Worm (Caenorhabditis elegans) whole organism, young adult: ENCODE measurements around the gene C14E2.6.

Source experiments
- B0261.1 ChIP-seq: sonication (generic microtip); optimal IDR thresholded peaks from 2 replicates; lab custom pipeline; 2016; ENCODE audit warnings: mild to moderate bottlenecking, missing genetic modification characterization, moderate library complexity, missing compliant biosample characterization
- B0336.3 ChIP-seq: fragments of 200-800 bp; sonication (Bioruptor generic); IDR thresholded peaks from 2 replicates; pipeline ENCODE4 v1.3.6; 2022; ENCODE audit warnings: missing genetic modification characterization, missing compliant biosample characterization
- F37B4.10 ChIP-seq: fragments of 200-800 bp; sonication (Bioruptor generic); IDR thresholded peaks from 2 replicates; pipeline ENCODE4 v1.3.6; 2022; ENCODE audit warnings: missing genetic modification characterization, missing compliant biosample characterization
- T07F8.4 ChIP-seq: sonication (generic microtip); optimal IDR thresholded peaks from 2 replicates; lab custom pipeline; 2016; ENCODE audit warnings: mild to moderate bottlenecking, missing genetic modification characterization, moderate library complexity, missing compliant biosample characterization
- T26A5.8 ChIP-seq: sonication (generic microtip); optimal IDR thresholded peaks from 2 replicates; lab custom pipeline; 2016; ENCODE audit warnings: missing genetic modification characterization, missing compliant biosample characterization
- ZK185.1 ChIP-seq: sonication (generic microtip); optimal IDR thresholded peaks from 2 replicates; lab custom pipeline; 2016; ENCODE audit warnings: mild to moderate bottlenecking, missing genetic modification characterization, missing compliant biosample characterization; ENCODE audit not compliant: poor library complexity, severe bottlenecking
- atf-7 ChIP-seq: sonication (generic microtip); optimal IDR thresholded peaks from 2 replicates; lab custom pipeline; 2017; ENCODE audit warnings: mild to moderate bottlenecking, missing genetic modification characterization, missing compliant biosample characterization
- attf-3 ChIP-seq: fragments of 200-800 bp; sonication (Bioruptor generic); conservative IDR thresholded peaks from 2 replicates; pipeline ENCODE4 v1.3.6; 2022; ENCODE audit warnings: missing genetic modification reagents, missing genetic modification characterization, missing compliant biosample characterization
- attf-5 ChIP-seq: fragments of 200-800 bp; sonication (Bioruptor generic); optimal IDR thresholded peaks from 2 replicates; lab custom pipeline; 2018; ENCODE audit warnings: mild to moderate bottlenecking, missing genetic modification characterization, missing compliant biosample characterization
- cebp-1 ChIP-seq, 2 experiments: fragments of 200-800 bp in 1 of 2; sonication (Bioruptor generic) in 1 of 2; sonication (generic microtip) in 1 of 2; IDR thresholded peaks in 1 of 2; optimal IDR thresholded peaks in 1 of 2; 2 replicates each; pipeline versions ENCODE4 v1.3.6 to Lab custom; 2017 to 2022; ENCODE audit warnings: missing compliant biosample characterization in 2 of 2, missing genetic modification characterization in 2 of 2, mild to moderate bottlenecking in 1 of 2, missing genetic modification reagents in 1 of 2, moderate library complexity in 1 of 2
- ceh-100 ChIP-seq: fragments of 200-800 bp; sonication (Bioruptor generic); IDR thresholded peaks from 2 replicates; pipeline ENCODE4 v1.3.6; 2022; ENCODE audit warnings: missing genetic modification reagents, missing genetic modification characterization, missing compliant biosample characterization
- ceh-27 ChIP-seq: fragments of 200-800 bp; sonication (Bioruptor generic); optimal IDR thresholded peaks from 2 replicates; lab custom pipeline; 2018; ENCODE audit warnings: mild to moderate bottlenecking, missing genetic modification characterization, moderate library complexity, missing compliant biosample characterization
- ceh-58 ChIP-seq: fragments of 200-800 bp; sonication (Bioruptor generic); IDR thresholded peaks from 2 replicates; pipeline ENCODE4 v1.3.6; 2022; ENCODE audit warnings: missing genetic modification characterization, missing compliant biosample characterization
- die-1 ChIP-seq: sonication (generic microtip); optimal IDR thresholded peaks from 2 replicates; lab custom pipeline; 2016; ENCODE audit warnings: missing genotype, mild to moderate bottlenecking, missing genetic modification characterization, missing compliant biosample characterization
- dox-1 ChIP-seq: fragments of 200-800 bp; sonication (Bioruptor generic); IDR thresholded peaks from 2 replicates; pipeline ENCODE4 v1.3.6; 2022; ENCODE audit warnings: missing genetic modification reagents, missing genetic modification characterization, missing compliant biosample characterization
- dpl-1 ChIP-seq: fragments of 150-350 bp; optimal IDR thresholded peaks from 2 replicates; lab custom pipeline; 2014; ENCODE audit warnings: missing biosample characterization, missing genetic modification reagents, missing genetic modification characterization
- efl-1 ChIP-seq: fragments of 150-350 bp; optimal IDR thresholded peaks from 2 replicates; lab custom pipeline; 2014; ENCODE audit warnings: missing biosample characterization, missing genetic modification reagents, missing genetic modification characterization
- egrh-3 ChIP-seq: fragments of 200-800 bp; sonication (Bioruptor generic); IDR thresholded peaks from 2 replicates; pipeline ENCODE4 v1.3.6; 2022; ENCODE audit warnings: missing genetic modification reagents, missing genetic modification characterization, missing compliant biosample characterization
- gei-17 ChIP-seq: fragments of 200-800 bp; sonication (Bioruptor generic); optimal IDR thresholded peaks from 2 replicates; lab custom pipeline; 2018; ENCODE audit warnings: mild to moderate bottlenecking, missing genetic modification characterization, missing compliant biosample characterization
- hmg-1.2 ChIP-seq: fragments of 200-800 bp; sonication (Bioruptor generic); IDR thresholded peaks from 2 replicates; pipeline ENCODE4 v1.3.6; 2022; ENCODE audit warnings: missing genetic modification reagents, missing genetic modification characterization, missing compliant biosample characterization
- hmg-20 ChIP-seq: fragments of 200-800 bp; sonication (Bioruptor generic); IDR thresholded peaks from 2 replicates; pipeline ENCODE4 v1.3.6; 2022; ENCODE audit warnings: missing genetic modification reagents, missing genetic modification characterization, missing compliant biosample characterization
- hsf-1 ChIP-seq: fragments of 200-800 bp; sonication (Bioruptor generic); IDR thresholded peaks from 2 replicates; pipeline ENCODE4 v1.3.6; 2022; ENCODE audit warnings: missing genetic modification reagents, missing genetic modification characterization, missing compliant biosample characterization
- let-526 ChIP-seq: fragments of 200-800 bp; sonication (Bioruptor generic); IDR thresholded peaks from 2 replicates; pipeline ENCODE4 v1.3.6; 2022; ENCODE audit warnings: missing genetic modification reagents, missing genetic modification characterization, missing compliant biosample characterization
- lin-26 ChIP-seq: fragments of 200-800 bp; sonication (Bioruptor generic); IDR thresholded peaks from 2 replicates; pipeline ENCODE4 v1.3.6; 2022; ENCODE audit warnings: missing genetic modification reagents, missing genetic modification characterization, missing compliant biosample characterization
- lin-35 ChIP-seq, 3 experiments: fragments of 150-350 bp in 2 of 3; sonication (generic microtip) in 1 of 3; optimal IDR thresholded peaks; 2 replicates each; lab custom pipeline; 2014 to 2018; ENCODE audit warnings: missing biosample characterization in 3 of 3, missing genetic modification characterization in 3 of 3, missing genetic modification reagents in 3 of 3
- lin-40 ChIP-seq: sonication (generic microtip); optimal IDR thresholded peaks from 2 replicates; lab custom pipeline; 2016; ENCODE audit warnings: missing genetic modification characterization, mild to moderate bottlenecking, missing compliant biosample characterization, missing genotype, missing genetic modification reagents
- lin-54 ChIP-seq: fragments of 200-800 bp; sonication (Bioruptor generic); optimal IDR thresholded peaks from 2 replicates; lab custom pipeline; 2018; ENCODE audit warnings: mild to moderate bottlenecking, missing genetic modification characterization, missing compliant biosample characterization
- madf-3 ChIP-seq: fragments of 200-800 bp; sonication (Bioruptor generic); IDR thresholded peaks from 2 replicates; pipeline ENCODE4 v1.3.6; 2022; ENCODE audit warnings: missing genetic modification reagents, missing genetic modification characterization, missing compliant biosample characterization
- madf-6 ChIP-seq: fragments of 200-800 bp; sonication (Bioruptor generic); IDR thresholded peaks from 2 replicates; pipeline ENCODE4 v1.3.6; 2022; ENCODE audit warnings: missing genetic modification reagents, missing genetic modification characterization, missing compliant biosample characterization
- mcd-1 ChIP-seq: fragments of 200-800 bp; sonication (Bioruptor generic); IDR thresholded peaks from 2 replicates; pipeline ENCODE4 v1.3.6; 2022; ENCODE audit warnings: missing genetic modification reagents, missing genetic modification characterization, missing compliant biosample characterization
- mel-28 ChIP-seq: sonication (generic microtip); optimal IDR thresholded peaks from 2 replicates; lab custom pipeline; 2016; ENCODE audit warnings: borderline replicate concordance, mild to moderate bottlenecking, missing genetic modification characterization, missing compliant biosample characterization
- nhr-120 ChIP-seq: fragments of 200-800 bp; sonication (Bioruptor generic); IDR thresholded peaks from 2 replicates; pipeline ENCODE4 v1.3.6; 2022; ENCODE audit warnings: missing genetic modification characterization, missing compliant biosample characterization
- pha-4 ChIP-seq: fragments of 150-350 bp; sonication (generic microtip); optimal IDR thresholded peaks from 2 replicates; lab custom pipeline; 2014; ENCODE audit warnings: missing biosample characterization, missing genetic modification reagents, missing genetic modification characterization
- tbx-9 ChIP-seq: sonication (generic microtip); optimal IDR thresholded peaks from 2 replicates; lab custom pipeline; 2016; ENCODE audit warnings: borderline replicate concordance, missing genetic modification characterization, inconsistent platforms, missing compliant biosample characterization
- xnd-1 ChIP-seq: sonication (generic microtip); optimal IDR thresholded peaks from 2 replicates; lab custom pipeline; 2016; ENCODE audit warnings: missing genotype, missing genetic modification reagents, missing genetic modification characterization, missing compliant biosample characterization
- zfh-2 ChIP-seq: fragments of 200-800 bp; sonication (Bioruptor generic); conservative IDR thresholded peaks from 2 replicates; pipeline ENCODE4 v1.3.6; 2022; ENCODE audit warnings: missing genetic modification reagents, missing genetic modification characterization, missing compliant biosample characterization
- zim-3 ChIP-seq: sonication (generic microtip); optimal IDR thresholded peaks from 2 replicates; lab custom pipeline; 2017; ENCODE audit warnings: mild to moderate bottlenecking, missing genetic modification characterization, moderate library complexity, missing compliant biosample characterization
- ztf-18 ChIP-seq: sonication (generic microtip); optimal IDR thresholded peaks from 2 replicates; lab custom pipeline; 2016; ENCODE audit warnings: missing genotype, mild to moderate bottlenecking, missing genetic modification characterization, missing compliant biosample characterization
- ztf-22 ChIP-seq: fragments of 200-800 bp; sonication (Bioruptor generic); optimal IDR thresholded peaks from 2 replicates; lab custom pipeline; 2018; ENCODE audit warnings: mild to moderate bottlenecking, missing genetic modification characterization, moderate library complexity, missing compliant biosample characterization
- ztf-6 ChIP-seq: fragments of 200-800 bp; sonication (Bioruptor generic); IDR thresholded peaks from 2 replicates; pipeline ENCODE4 v1.3.6; 2022; ENCODE audit warnings: missing genetic modification reagents, missing genetic modification characterization, missing compliant biosample characterization

C14E2.6 gene

ce11 chrX:1856160-1856559 lies 26.3 kb upstream of the C14E2.6 start, which contains the start of gene ceh-39:
Gene ceh-39 (minus strand): TSS chrX:1856172.
- no peak for TF ChIP-seq hsf-1
- no peak for TF ChIP-seq mel-28 (tag; lab: Kevin White, UChicago)
- no peak for TF ChIP-seq tbx-9
- peak; percentile 37 for TF ChIP-seq attf-5
- TF ChIP-seq madf-6 (GFP tag; lab: Robert Waterston, UW) = peak; percentile 59
- no peak for TF ChIP-seq nhr-120 (GFP tag; lab: Robert Waterston, UW)
- TF ChIP-seq hmg-1.2 (GFP tag; lab: Robert Waterston, UW) = peak; percentile 87
- TF ChIP-seq T07F8.4 = no peak
- TF ChIP-seq hmg-20 (GFP tag; lab: Robert Waterston, UW) = 0 out of 2 replicates have a peak, but pooled peaks have one; percentile 17
- no peak for TF ChIP-seq zim-3 (tag; lab: Kevin White, UChicago)
- 0 out of 2 replicates have a peak, but pooled peaks have one; percentile 7 for TF ChIP-seq let-526 (GFP tag; lab: Robert Waterston, UW)
- no peak for TF ChIP-seq T26A5.8 (tag; lab: Kevin White, UChicago)
- peak; percentile 14 for TF ChIP-seq ztf-18
- peak; percentile 23 for TF ChIP-seq lin-54 (GFP tag; lab: Kevin White, UChicago)
- TF ChIP-seq madf-3 (GFP tag; lab: Robert Waterston, UW) = 0 out of 2 replicates have a peak, but pooled peaks have one; percentile 63
- TF ChIP-seq mcd-1 (GFP tag; lab: Robert Waterston, UW) = peak; percentile 88
- peak; percentile 41 for TF ChIP-seq dpl-1 (GFP tag; lab: Kevin White, UChicago)
- TF ChIP-seq ztf-6 (GFP tag; lab: Robert Waterston, UW) = no peak
- peak; percentile 61; the same call in 1 of the 2 replicates for TF ChIP-seq lin-26 (GFP tag; lab: Robert Waterston, UW)
- no peak for TF ChIP-seq F37B4.10 (GFP tag; lab: Robert Waterston, UW)
- no peak for TF ChIP-seq B0261.1 (tag; lab: Kevin White, UChicago)
- no peak for TF ChIP-seq gei-17 (GFP tag; lab: Kevin White, UChicago)
- TF ChIP-seq zfh-2 (GFP tag; lab: Robert Waterston, UW) = peak; percentile 95
- TF ChIP-seq B0336.3 (GFP tag; lab: Robert Waterston, UW) = no peak
- TF ChIP-seq atf-7 (tag; lab: Kevin White, UChicago) = no peak
- no peak for TF ChIP-seq ZK185.1
- no peak for TF ChIP-seq ceh-100
- TF ChIP-seq efl-1 = peak; percentile 50
- TF ChIP-seq lin-40 (tag; lab: Kevin White, UChicago) = no peak
- peak; percentile 67; the same call in 1 of the 2 replicates for TF ChIP-seq dox-1
- TF ChIP-seq xnd-1 (tag; lab: Kevin White, UChicago) = no peak
- no peak for TF ChIP-seq ceh-58 (GFP tag; lab: Robert Waterston, UW)
- TF ChIP-seq ceh-27 (GFP tag; lab: Kevin White, UChicago) = peak; percentile 26
- 0 out of 2 replicates have a peak, but pooled peaks have one; percentile 14 for TF ChIP-seq attf-3
- no peak for TF ChIP-seq ztf-22 (GFP tag; lab: Kevin White, UChicago)
- no peak for TF ChIP-seq cebp-1 (GFP tag; IDR thresholded peaks at IDR 0.05; lab: Robert Waterston, UW)
- peak; percentile 49 for TF ChIP-seq cebp-1 (tag; optimal IDR thresholded peaks at IDR 0.05; lab: Kevin White, UChicago)
- TF ChIP-seq die-1 = no peak
- no peak for TF ChIP-seq pha-4
- TF ChIP-seq lin-35 (GFP tag; optimal IDR thresholded peaks at IDR 0.05; lab: Kevin White, UChicago) = peak in 1 of 3 experiments; percentile 57
- peak; percentile 76; the same call in 1 of the 2 replicates for TF ChIP-seq egrh-3 (GFP tag; lab: Robert Waterston, UW)
